Fruit fly (Drosophila melanogaster) whole organism, embryonic: ENCODE measurements around the gene CG31883.

Experiments
- B-H2 ChIP-seq: fragments of 200-800 bp; sonication (Bioruptor generic); optimal IDR thresholded peaks from 2 replicates; lab custom pipeline; 2018; ENCODE audit warnings: missing biosample characterization, mild to moderate bottlenecking, missing genetic modification characterization
- Blimp-1 ChIP-seq: fragments of 200-800 bp; sonication (Bioruptor generic); optimal IDR thresholded peaks from 3 replicates; lab custom pipeline; 2018; ENCODE audit warnings: missing biosample characterization, missing genetic modification characterization, mild to moderate bottlenecking, moderate library complexity, missing genetic modification reagents
- BtbVII ChIP-seq: fragments of 200-800 bp; sonication (Bioruptor generic); optimal IDR thresholded peaks from 3 replicates; lab custom pipeline; 2017; ENCODE audit warnings: missing biosample characterization, mild to moderate bottlenecking, missing genetic modification characterization
- CG12236 ChIP-seq: fragments of 200-800 bp; sonication (Bioruptor generic); optimal IDR thresholded peaks from 2 replicates; lab custom pipeline; 2016; ENCODE audit warnings: missing biosample characterization, missing genetic modification characterization
- CG12659 ChIP-seq: fragments of 200-800 bp; sonication (Bioruptor generic); optimal IDR thresholded peaks from 3 replicates; lab custom pipeline; 2017; ENCODE audit warnings: mild to moderate bottlenecking, missing biosample characterization, missing genetic modification reagents, missing genetic modification characterization
- CG13424 ChIP-seq: fragments of 200-800 bp; sonication (Bioruptor generic); optimal IDR thresholded peaks from 2 replicates; lab custom pipeline; 2019; ENCODE audit warnings: missing biosample characterization, mild to moderate bottlenecking, missing genetic modification characterization, moderate library complexity
- CG15601 ChIP-seq: fragments of 200-800 bp; sonication (Bioruptor generic); optimal IDR thresholded peaks from 3 replicates; lab custom pipeline; 2019; ENCODE audit warnings: missing biosample characterization, mild to moderate bottlenecking, missing genetic modification characterization, moderate library complexity
- CG17359 ChIP-seq: fragments of 200-800 bp; sonication (Bioruptor generic); optimal IDR thresholded peaks from 3 replicates; lab custom pipeline; 2018; ENCODE audit warnings: missing biosample characterization, mild to moderate bottlenecking, missing genetic modification characterization, moderate library complexity
- CG17568 ChIP-seq: fragments of 200-800 bp; sonication (Bioruptor generic); optimal IDR thresholded peaks from 2 replicates; lab custom pipeline; 2018; ENCODE audit warnings: missing biosample characterization, mild to moderate bottlenecking, missing genetic modification characterization, moderate library complexity
- CG18599 ChIP-seq: fragments of 200-800 bp; sonication (Bioruptor generic); optimal IDR thresholded peaks from 3 replicates; lab custom pipeline; 2017; ENCODE audit warnings: missing biosample characterization, missing genetic modification characterization, mild to moderate bottlenecking, moderate library complexity, missing genetic modification reagents
- CG2116 ChIP-seq: fragments of 200-800 bp; sonication (Bioruptor generic); optimal IDR thresholded peaks from 3 replicates; lab custom pipeline; 2018; ENCODE audit warnings: missing biosample characterization, mild to moderate bottlenecking, missing genetic modification characterization
- CG31365 ChIP-seq: fragments of 200-800 bp; sonication (Bioruptor generic); optimal IDR thresholded peaks from 2 replicates; lab custom pipeline; 2018; ENCODE audit warnings: missing biosample characterization, mild to moderate bottlenecking, missing genetic modification characterization
- CG33213 ChIP-seq: fragments of 200-800 bp; sonication (Bioruptor generic); optimal IDR thresholded peaks from 3 replicates; lab custom pipeline; 2016; ENCODE audit warnings: missing biosample characterization, missing genetic modification characterization
- CG3407 ChIP-seq: fragments of 200-800 bp; sonication (Bioruptor generic); optimal IDR thresholded peaks from 2 replicates; lab custom pipeline; 2018; ENCODE audit warnings: missing biosample characterization, mild to moderate bottlenecking, missing genetic modification characterization
- CG34376 ChIP-seq: fragments of 200-800 bp; sonication (Bioruptor generic); optimal IDR thresholded peaks from 2 replicates; lab custom pipeline; 2018; ENCODE audit warnings: missing biosample characterization, mild to moderate bottlenecking, missing genetic modification characterization
- CG3838 ChIP-seq: fragments of 200-800 bp; sonication (Bioruptor generic); optimal IDR thresholded peaks from 3 replicates; lab custom pipeline; 2016; ENCODE audit warnings: missing biosample characterization, missing genetic modification characterization
- CG3847 ChIP-seq: fragments of 200-800 bp; sonication (Bioruptor generic); IDR thresholded peaks from 2 replicates; pipeline ENCODE4 v1.3.6; 2022; ENCODE audit warnings: missing biosample characterization, missing genetic modification characterization
- CG4820 ChIP-seq: fragments of 200-800 bp; sonication (Bioruptor generic); optimal IDR thresholded peaks from 3 replicates; lab custom pipeline; 2016; ENCODE audit warnings: missing biosample characterization, missing genetic modification characterization
- CG5180 ChIP-seq: fragments of 200-800 bp; sonication (Bioruptor generic); optimal IDR thresholded peaks from 3 replicates; lab custom pipeline; 2017; ENCODE audit warnings: missing biosample characterization, missing genetic modification characterization, mild to moderate bottlenecking, moderate library complexity, missing genetic modification reagents
- CG7839 ChIP-seq: fragments of 200-800 bp; sonication (Bioruptor generic); optimal IDR thresholded peaks from 3 replicates; lab custom pipeline; 2018; ENCODE audit warnings: missing biosample characterization, mild to moderate bottlenecking, missing genetic modification characterization, moderate library complexity
- CG9817 ChIP-seq: fragments of 200-800 bp; sonication (Bioruptor generic); optimal IDR thresholded peaks from 2 replicates; lab custom pipeline; 2018; ENCODE audit warnings: missing biosample characterization, mild to moderate bottlenecking, missing genetic modification characterization, moderate library complexity
- CkIIα-i1 ChIP-seq: fragments of 200-800 bp; sonication (Bioruptor generic); IDR thresholded peaks from 2 replicates; pipeline ENCODE4 v1.3.6; 2022; ENCODE audit warnings: missing biosample characterization, missing genetic modification characterization
- Dbx ChIP-seq: fragments of 200-800 bp; sonication (Bioruptor generic); IDR thresholded peaks from 3 replicates; pipeline ENCODE4 v1.3.6; 2022; ENCODE audit warnings: missing biosample characterization, missing genetic modification characterization
- Dek ChIP-seq: fragments of 200-800 bp; sonication (Bioruptor generic); optimal IDR thresholded peaks from 3 replicates; lab custom pipeline; 2019; ENCODE audit warnings: missing biosample characterization, mild to moderate bottlenecking, missing genetic modification characterization, moderate library complexity
- E2f2 ChIP-seq: fragments of 200-800 bp; sonication (Bioruptor generic); IDR thresholded peaks from 2 replicates; pipeline ENCODE4 v1.3.6; 2022; ENCODE audit warnings: missing biosample characterization, missing genetic modification characterization
- MTF-1 ChIP-seq: fragments of 200-800 bp; sonication (Bioruptor generic); optimal IDR thresholded peaks from 2 replicates; lab custom pipeline; 2018; ENCODE audit warnings: missing biosample characterization, mild to moderate bottlenecking, missing genetic modification characterization, borderline replicate concordance
- Med ChIP-seq: fragments of 200-800 bp; sonication (Bioruptor generic); peaks from one replicate; lab custom pipeline; 2016; ENCODE audit warnings: missing biosample characterization, missing genetic modification characterization, mild to moderate bottlenecking, inconsistent platforms, moderate library complexity
- Nf-YA ChIP-seq: fragments of 200-800 bp; sonication (Bioruptor generic); IDR thresholded peaks from 2 replicates; pipeline ENCODE4 v1.3.6; 2022; ENCODE audit warnings: missing biosample characterization, missing genetic modification characterization
- Nf-YB ChIP-seq: fragments of 200-800 bp; sonication (Bioruptor generic); optimal IDR thresholded peaks from 3 replicates; lab custom pipeline; 2019; ENCODE audit warnings: missing biosample characterization, mild to moderate bottlenecking, missing genetic modification characterization, moderate library complexity
- Trl ChIP-seq, 3 experiments: fragments of >200 bp in 2 of 3; fragments of 200-800 bp in 1 of 3; sonication (Bioruptor generic) in 1 of 3; optimal IDR thresholded peaks; 2 replicates in 1 of 3; 3 replicates in 2 of 3; lab custom pipeline; 2016 to 2017; ENCODE audit warnings: missing biosample characterization in 1 of 3, missing genetic modification characterization in 1 of 3
- bcd ChIP-seq: fragments of 200-800 bp; sonication (Bioruptor generic); optimal IDR thresholded peaks from 2 replicates; lab custom pipeline; 2017; ENCODE audit warnings: missing biosample characterization, mild to moderate bottlenecking, missing genetic modification characterization
- bowl ChIP-seq: fragments of 200-800 bp; sonication (Bioruptor generic); IDR thresholded peaks from 2 replicates; pipeline ENCODE4 v1.3.6; 2022; ENCODE audit warnings: missing biosample characterization, missing genetic modification characterization
- cad ChIP-seq: fragments of >200 bp; optimal IDR thresholded peaks from 2 replicates; lab custom pipeline; 2017; ENCODE audit warnings: missing biosample characterization, missing genetic modification characterization
- chm ChIP-seq: fragments of 200-800 bp; sonication (Bioruptor generic); IDR thresholded peaks from 2 replicates; pipeline ENCODE4 v1.3.6; 2022; ENCODE audit warnings: missing biosample characterization, missing genetic modification characterization
- eyg ChIP-seq: fragments of 200-800 bp; sonication (Bioruptor generic); optimal IDR thresholded peaks from 3 replicates; lab custom pipeline; 2016; ENCODE audit warnings: missing biosample characterization, missing genetic modification characterization
- ftz-f1 ChIP-seq: fragments of 200-800 bp; sonication (Bioruptor generic); optimal IDR thresholded peaks from 2 replicates; lab custom pipeline; 2016; ENCODE audit warnings: missing biosample characterization, missing genetic modification characterization
- gsb ChIP-seq: fragments of 200-800 bp; sonication (Bioruptor generic); IDR thresholded peaks from 2 replicates; pipeline ENCODE4 v1.3.6; 2022; ENCODE audit warnings: missing biosample characterization, missing genetic modification characterization
- her ChIP-seq: fragments of 200-800 bp; sonication (Bioruptor generic); optimal IDR thresholded peaks from 2 replicates; lab custom pipeline; 2016; ENCODE audit warnings: missing biosample characterization, missing genetic modification characterization
- nau ChIP-seq: fragments of 200-800 bp; sonication (Bioruptor generic); optimal IDR thresholded peaks from 3 replicates; lab custom pipeline; 2017; ENCODE audit warnings: missing biosample characterization, mild to moderate bottlenecking, missing genetic modification characterization, missing genetic modification reagents
- oc ChIP-seq: fragments of 200-800 bp; sonication (Bioruptor generic); optimal IDR thresholded peaks from 2 replicates; lab custom pipeline; 2018; ENCODE audit warnings: missing biosample characterization, mild to moderate bottlenecking, missing genetic modification characterization, moderate library complexity
- odd ChIP-seq: fragments of 200-800 bp; sonication (Bioruptor generic); optimal IDR thresholded peaks from 2 replicates; lab custom pipeline; 2017; ENCODE audit warnings: missing biosample characterization, mild to moderate bottlenecking, missing genetic modification characterization
- phol ChIP-seq: fragments of 200-800 bp; sonication (Bioruptor generic); optimal IDR thresholded peaks from 3 replicates; lab custom pipeline; 2018; ENCODE audit warnings: missing biosample characterization, mild to moderate bottlenecking, missing genetic modification characterization, moderate library complexity
- prd ChIP-seq, 3 experiments: fragments of >200 bp in 2 of 3; fragments of 200-800 bp in 1 of 3; sonication (Bioruptor generic) in 1 of 3; optimal IDR thresholded peaks in 2 of 3; IDR thresholded peaks in 1 of 3; 2 replicates in 2 of 3; 3 replicates in 1 of 3; pipeline versions ENCODE4 v1.3.6 to Lab custom; 2017 to 2022; ENCODE audit warnings: missing biosample characterization in 1 of 3, missing genetic modification characterization in 1 of 3
- salm ChIP-seq: fragments of 200-800 bp; sonication (Bioruptor generic); optimal IDR thresholded peaks from 2 replicates; lab custom pipeline; 2018; ENCODE audit warnings: missing biosample characterization, mild to moderate bottlenecking, missing genetic modification characterization
- sqz ChIP-seq: fragments of 200-800 bp; sonication (Bioruptor generic); optimal IDR thresholded peaks from 3 replicates; lab custom pipeline; 2018; ENCODE audit warnings: missing biosample characterization, mild to moderate bottlenecking, missing genetic modification characterization

CG31883 gene

dm6 chr2L:9569588-9570434, 41.5 kb downstream of the CG31883 start (continued):
- TF ChIP-seq prd (optimal IDR thresholded peaks at IDR 0.05; lab: Kevin White, UChicago) (no peak), prd (GFP tag; IDR thresholded peaks at IDR 0.05; lab: Robert Waterston, UW) (peak; percentile 93), CG9817 (tag; lab: Kevin White, UChicago) (peak; percentile 93), Med (GFP tag; lab: Kevin White, UChicago) (peak; percentile 96), CG2116 (GFP tag; lab: Kevin White, UChicago) (peak; percentile 81), CG12659 (GFP tag; lab: Kevin White, UChicago) (peak; percentile 98), CG3838 (peak; percentile 94)

- 0 out of 2 replicates have a peak, but pooled peaks have one; percentile 10 for TF ChIP-seq gsb (GFP tag; lab: Robert Waterston, UW)
- TF ChIP-seq E2f2 (GFP tag; lab: Robert Waterston, UW): 0 out of 2 replicates have a peak, but pooled peaks have one; percentile 17
- TF ChIP-seq CG4820: no peak
- TF ChIP-seq CG18599 (GFP tag; lab: Kevin White, UChicago): peak; percentile 37
- peak; percentile 22 for TF ChIP-seq MTF-1
- peak; percentile 49 for TF ChIP-seq BtbVII (GFP tag; lab: Kevin White, UChicago)
- peak; percentile 21 for TF ChIP-seq her
- peak; percentile 46 for TF ChIP-seq CG34376 (GFP tag; lab: Kevin White, UChicago)
- peak in 1 of 2 experiments; percentile 7 for TF ChIP-seq Trl (optimal IDR thresholded peaks at IDR 0.05; lab: Kevin White, UChicago)
- no peak for TF ChIP-seq Trl (GFP tag; optimal IDR thresholded peaks at IDR 0.05; lab: Kevin White, UChicago)
- TF ChIP-seq bcd (GFP tag; lab: Kevin White, UChicago): no peak
- peak; percentile 45 for TF ChIP-seq odd (GFP tag; lab: Kevin White, UChicago)
- TF ChIP-seq CG17568 (GFP tag; lab: Kevin White, UChicago): peak; percentile 76
- 0 out of 2 replicates have a peak, but pooled peaks have one; percentile 18 for TF ChIP-seq bowl
- peak; percentile 47 for TF ChIP-seq oc (tag; lab: Kevin White, UChicago)
- no peak for TF ChIP-seq Nf-YB (GFP tag; lab: Kevin White, UChicago)
- peak; percentile 17 for TF ChIP-seq CG15601 (tag; lab: Kevin White, UChicago)
- peak; percentile 45; the same call in 1 of the 2 replicates for TF ChIP-seq chm (GFP tag; lab: Robert Waterston, UW)
- peak; percentile 27 for TF ChIP-seq CG31365 (tag; lab: Kevin White, UChicago)
- peak; percentile 38 for TF ChIP-seq CG3407 (GFP tag; lab: Kevin White, UChicago)
- TF ChIP-seq sqz (GFP tag; lab: Kevin White, UChicago): peak; percentile 12
- TF ChIP-seq phol: no peak
- peak; percentile 3 for TF ChIP-seq CG33213 (GFP tag; lab: Kevin White, UChicago)
- TF ChIP-seq Nf-YA (GFP tag; lab: Robert Waterston, UW): peak; percentile 51; the same call in 1 of the 2 replicates
- TF ChIP-seq ftz-f1 (GFP tag; lab: Kevin White, UChicago): no peak
- TF ChIP-seq nau (GFP tag; lab: Kevin White, UChicago): peak; percentile 20
- TF ChIP-seq eyg (GFP tag; lab: Kevin White, UChicago): no peak
- peak; percentile 11 for TF ChIP-seq Blimp-1 (GFP tag; lab: Kevin White, UChicago)
- TF ChIP-seq CG3847 (GFP tag; lab: Robert Waterston, UW): no peak
- no peak for TF ChIP-seq CG7839
- TF ChIP-seq salm (tag; lab: Kevin White, UChicago): peak; percentile 53
- 0 out of 3 replicates have a peak, but pooled peaks have one; percentile 15 for TF ChIP-seq Dbx
- TF ChIP-seq CG12236: no peak
- TF ChIP-seq cad (GFP tag; lab: Kevin White, UChicago): no peak
- peak; percentile 73 for TF ChIP-seq CG5180 (GFP tag; lab: Kevin White, UChicago)
- peak; percentile 25 for TF ChIP-seq CG13424 (tag; lab: Kevin White, UChicago)
- TF ChIP-seq CG17359 (tag; lab: Kevin White, UChicago): peak; percentile 54
- no peak for TF ChIP-seq CkIIα-i1 (GFP tag; lab: Robert Waterston, UW)
- peak; percentile 5 for TF ChIP-seq B-H2 (GFP tag; lab: Kevin White, UChicago)
- peak; percentile 10 for TF ChIP-seq Dek (tag; lab: Kevin White, UChicago)
These were observed 42.4 kb downstream of the CG31883 start for dm6 chr2L:9570673-9571193.
